Worm (Caenorhabditis elegans): ENCODE results near the gene puf-3.
A peak's percentile ranks its signal among the peaks of the same experiment; 100 is the strongest.

puf-3 gene

DNA sequence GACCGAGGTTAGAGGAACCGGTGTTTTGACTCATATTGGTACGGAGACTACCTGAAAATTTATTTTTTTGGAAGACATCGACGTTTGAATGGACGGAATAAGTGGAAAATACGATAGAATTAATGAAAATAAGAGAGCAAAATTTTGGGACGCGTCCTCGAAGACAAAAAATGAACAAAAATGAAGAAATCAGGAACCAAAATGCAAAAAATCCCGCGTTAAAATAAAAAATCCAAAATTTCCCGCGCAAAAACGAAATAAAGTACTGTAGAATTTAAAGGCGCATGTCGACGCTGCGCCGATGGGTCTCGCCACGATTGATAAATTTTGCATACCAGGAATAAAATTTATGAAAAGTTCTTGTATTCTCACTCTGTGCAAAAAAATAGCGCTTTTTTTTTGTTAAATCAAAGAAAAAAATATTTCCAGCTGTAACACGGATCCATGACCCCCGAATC, at the start of gene puf-3 (continued):
- TF ChIP-seq madf-10 (tag; optimal IDR thresholded peaks at IDR 0.05) (no peak), ztf-18 (tag; optimal IDR thresholded peaks at IDR 0.05) (no peak), F33H1.4 (GFP tag; IDR thresholded peaks at IDR 0.05) (peak; percentile 98), B0035.1 (tag; optimal IDR thresholded peaks at IDR 0.05) (no peak), madf-6 (GFP tag; IDR thresholded peaks at IDR 0.05) (peak; percentile 99), lin-40 (tag; optimal IDR thresholded peaks at IDR 0.05) (no peak), unc-62 (GFP tag; optimal IDR thresholded peaks at IDR 0.05) (no peak), akir-1 (GFP tag; optimal IDR thresholded peaks at IDR 0.05) (no peak), nhr-120 (GFP tag; IDR thresholded peaks at IDR 0.05) (no peak), Y67H2A.10 (GFP tag; conservative IDR thresholded peaks at IDR 0.05) (peak; percentile 55; the same call in 1 of the 2 replicates), hlh-12 (tag; optimal IDR thresholded peaks at IDR 0.05) (no peak), tlf-1 (GFP tag; optimal IDR thresholded peaks at IDR 0.05) (peak; percentile 89), ztf-22 (GFP tag; optimal IDR thresholded peaks at IDR 0.05) (no peak), snpc-1.3 (tag; optimal IDR thresholded peaks at IDR 0.05; ENCODE audit: insufficient read depth) (peak; percentile 65), snpc-3.4 (tag; optimal IDR thresholded peaks at IDR 0.05) (peak; percentile 74), lir-1 (GFP tag; conservative IDR thresholded peaks at IDR 0.05) (peak; percentile 18; the same call in 1 of the 2 replicates), hsf-1 (GFP tag; IDR thresholded peaks at IDR 0.05) (peak; percentile 85), athp-1 (tag; optimal IDR thresholded peaks at IDR 0.05) (peak; percentile 20), B0261.1 (tag; optimal IDR thresholded peaks at IDR 0.05) (no peak), lag-1 (GFP tag; IDR thresholded peaks at IDR 0.05) (no peak), pha-4 (tag; optimal IDR thresholded peaks at IDR 0.05) (no peak), attf-6 (GFP tag; IDR thresholded peaks at IDR 0.05) (peak; percentile 95), hmg-1.2 (GFP tag; IDR thresholded peaks at IDR 0.05) (no peak), dpff-1 (tag; optimal IDR thresholded peaks at IDR 0.05) (no peak), K12H6.12 (tag; optimal IDR thresholded peaks at IDR 0.05) (no peak), ceh-40 (GFP tag; IDR thresholded peaks at IDR 0.05) (no peak), madf-8 (GFP tag; conservative IDR thresholded peaks at IDR 0.05) (peak; percentile 97), bed-1 (GFP tag; IDR thresholded peaks at IDR 0.05) (no peak), dox-1 (GFP tag; IDR thresholded peaks at IDR 0.05) (peak; percentile 82)

DNA sequence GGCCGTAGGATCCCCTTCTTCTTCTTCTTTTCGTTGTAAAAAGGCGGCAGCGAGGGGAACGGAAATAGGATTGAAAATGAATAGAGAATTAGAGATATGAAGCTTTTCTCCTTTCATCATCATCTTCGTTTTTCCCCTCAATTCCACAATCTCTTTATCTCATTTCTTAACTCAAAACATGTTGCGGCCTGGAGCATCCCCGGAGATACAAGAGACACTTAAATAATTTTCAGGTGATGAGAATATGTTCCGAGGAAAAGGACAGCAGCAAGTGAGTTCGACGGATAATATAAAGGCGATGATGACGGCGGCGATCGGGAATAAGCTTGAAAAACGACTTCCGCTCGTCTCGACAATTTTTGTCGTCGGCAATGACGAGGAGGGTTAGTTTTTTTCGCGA, 49.7 kb upstream of the puf-3 start, which contains the start of the genes Y45F10B.13 and qui-1:
TSS of gene Y45F10B.13 (minus strand) at position 101 of the 400 bp plus-strand sequence.
TSS of gene qui-1 (plus strand) at position 233 of the 400 bp plus-strand sequence.
- no peak for TF ChIP-seq lin-35 (GFP tag; optimal IDR thresholded peaks at IDR 0.05)
- 0 out of 2 replicates have a peak, but pooled peaks have one; percentile 39 for TF ChIP-seq ztf-28 (GFP tag; IDR thresholded peaks at IDR 0.05)

DNA sequence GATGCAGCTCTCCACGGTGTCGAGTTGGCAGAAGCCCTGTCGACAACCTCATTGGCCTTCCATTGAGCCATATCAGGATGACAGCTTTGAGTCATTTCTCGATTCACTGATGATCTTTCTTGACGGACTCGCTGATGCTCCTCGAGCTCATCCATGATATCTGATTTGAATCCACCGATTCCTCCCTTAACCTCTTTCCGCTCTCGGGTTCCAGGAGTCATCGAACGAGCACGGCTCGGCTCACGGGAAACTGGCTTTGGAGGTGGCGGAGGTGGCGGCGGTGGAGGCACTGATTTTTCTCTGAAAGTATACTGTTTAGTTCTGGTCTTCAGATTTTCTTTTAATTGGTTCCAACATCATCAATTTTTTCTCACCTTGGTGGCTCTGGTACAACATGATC, 47.1 kb upstream of the puf-3 start:
- TF ChIP-seq bed-2 (GFP tag; IDR thresholded peaks at IDR 0.05) (no peak), zfh-2 (GFP tag; conservative IDR thresholded peaks at IDR 0.05) (peak; percentile 65; the same call in 1 of the 2 replicates), lir-1 (GFP tag; conservative IDR thresholded peaks at IDR 0.05) (no peak), F55B11.4 (tag; optimal IDR thresholded peaks at IDR 0.05; ENCODE audit: borderline replicate concordance, insufficient read depth) (no peak)

DNA sequence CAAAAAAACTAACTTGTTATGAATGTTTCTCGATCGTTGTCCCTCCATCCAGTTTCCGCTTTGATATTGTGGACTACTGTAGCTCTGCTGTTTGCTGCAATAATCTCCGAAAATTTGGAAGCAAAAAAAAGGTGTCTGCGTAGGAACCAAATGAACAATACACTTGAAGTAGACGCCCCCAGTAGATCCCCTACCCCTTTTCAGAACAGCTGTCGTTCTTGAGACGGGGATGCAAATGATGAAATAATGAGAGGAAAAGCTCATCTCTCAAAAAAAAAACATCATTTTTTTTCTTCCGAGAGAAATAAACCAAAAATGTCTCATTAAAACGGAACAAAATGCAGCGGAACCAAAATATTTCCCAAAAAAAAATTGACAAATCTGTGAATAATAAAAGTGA, 45.4 kb upstream of the puf-3 start:
- TF ChIP-seq egrh-3 (GFP tag; IDR thresholded peaks at IDR 0.05), result no peak
- TF ChIP-seq snpc-1.3 (tag; optimal IDR thresholded peaks at IDR 0.05; ENCODE audit: insufficient read depth), result no peak

Measured in whole organism, young adult.